Fruit fly (Drosophila melanogaster) whole organism, pupa: ENCODE data around the gene CG31872.

ENCODE experiments used
- CG10348 ChIP-seq: fragments of 200-800 bp; sonication (Bioruptor generic); IDR thresholded peaks from 2 replicates; pipeline ENCODE4 v1.3.6; 2022; ENCODE audit warnings: missing biosample characterization, missing genetic modification characterization
- CG12605 ChIP-seq: fragments of 200-800 bp; sonication (Bioruptor generic); IDR thresholded peaks from 2 replicates; pipeline ENCODE4 v1.3.6; 2022; ENCODE audit warnings: missing biosample characterization, missing genetic modification characterization
- CG13204 ChIP-seq: fragments of 200-800 bp; sonication (Bioruptor generic); optimal IDR thresholded peaks from 2 replicates; lab custom pipeline; 2018; ENCODE audit warnings: missing biosample characterization, mild to moderate bottlenecking, missing genetic modification characterization, moderate library complexity
- CG14655 ChIP-seq: fragments of 200-800 bp; sonication (Bioruptor generic); optimal IDR thresholded peaks from 3 replicates; lab custom pipeline; 2017; ENCODE audit warnings: mild to moderate bottlenecking, missing biosample characterization, missing genetic modification reagents, missing genetic modification characterization
- CG15710 ChIP-seq: fragments of 200-800 bp; sonication (Bioruptor generic); optimal IDR thresholded peaks from 2 replicates; lab custom pipeline; 2018; ENCODE audit warnings: missing biosample characterization, mild to moderate bottlenecking, missing genetic modification characterization, moderate library complexity
- CG17806 ChIP-seq: fragments of 200-800 bp; sonication (Bioruptor generic); optimal IDR thresholded peaks from 2 replicates; lab custom pipeline; 2018; ENCODE audit warnings: missing biosample characterization, mild to moderate bottlenecking, missing genetic modification characterization, moderate library complexity
- CG32121 ChIP-seq: fragments of 200-800 bp; sonication (Bioruptor generic); IDR thresholded peaks from 2 replicates; pipeline ENCODE4 v1.3.6; 2022; ENCODE audit warnings: missing biosample characterization, missing genetic modification characterization
- CG34367 ChIP-seq: fragments of 200-800 bp; sonication (Bioruptor generic); optimal IDR thresholded peaks from 2 replicates; lab custom pipeline; 2018; ENCODE audit warnings: missing biosample characterization, mild to moderate bottlenecking, missing genetic modification characterization
- CG4496 ChIP-seq: fragments of 200-800 bp; sonication (Bioruptor generic); IDR thresholded peaks from 3 replicates; pipeline ENCODE4 v1.3.6; 2022; ENCODE audit warnings: missing biosample characterization, missing genetic modification characterization
- CG8159 ChIP-seq: fragments of 200-800 bp; sonication (Bioruptor generic); optimal IDR thresholded peaks from 3 replicates; lab custom pipeline; 2018; ENCODE audit warnings: missing biosample characterization, mild to moderate bottlenecking, missing genetic modification characterization, moderate library complexity
- CG8301 ChIP-seq: fragments of 200-800 bp; sonication (Bioruptor generic); optimal IDR thresholded peaks from 2 replicates; lab custom pipeline; 2018; ENCODE audit warnings: missing biosample characterization, mild to moderate bottlenecking, missing genetic modification characterization
- CG9948 ChIP-seq: fragments of 200-800 bp; sonication (Bioruptor generic); optimal IDR thresholded peaks from 2 replicates; lab custom pipeline; 2018; ENCODE audit warnings: missing biosample characterization, mild to moderate bottlenecking, missing genetic modification characterization, moderate library complexity
- D1 ChIP-seq: fragments of 200-800 bp; sonication (Bioruptor generic); optimal IDR thresholded peaks from 2 replicates; lab custom pipeline; 2018; ENCODE audit warnings: missing biosample characterization, mild to moderate bottlenecking, missing genetic modification characterization, moderate library complexity
- EcR ChIP-seq: fragments of 200-800 bp; sonication (Bioruptor generic); optimal IDR thresholded peaks from 3 replicates; lab custom pipeline; 2019; ENCODE audit warnings: missing biosample characterization, missing genetic modification characterization, mild to moderate bottlenecking, moderate library complexity, missing genetic modification reagents
- Ets98B ChIP-seq: fragments of 200-800 bp; sonication (Bioruptor generic); IDR thresholded peaks from 2 replicates; pipeline ENCODE4 v1.3.6; 2022; ENCODE audit warnings: missing biosample characterization, missing genetic modification characterization
- Pif1A ChIP-seq: fragments of 200-800 bp; sonication (Bioruptor generic); optimal IDR thresholded peaks from 3 replicates; lab custom pipeline; 2016; ENCODE audit warnings: missing biosample characterization, missing genetic modification characterization
- Pif1B ChIP-seq: fragments of 200-800 bp; sonication (Bioruptor generic); optimal IDR thresholded peaks from 3 replicates; lab custom pipeline; 2016; ENCODE audit warnings: missing biosample characterization, missing genetic modification characterization
- Snoo ChIP-seq: fragments of 200-800 bp; sonication (Bioruptor generic); optimal IDR thresholded peaks from 3 replicates; lab custom pipeline; 2017; ENCODE audit warnings: missing biosample characterization, mild to moderate bottlenecking, missing genetic modification characterization, inconsistent platforms
- fd96Ca ChIP-seq: fragments of 200-800 bp; sonication (Bioruptor generic); IDR thresholded peaks from 3 replicates; pipeline ENCODE4 v1.3.6; 2022; ENCODE audit warnings: missing biosample characterization, missing genetic modification characterization
- gl ChIP-seq: fragments of 200-800 bp; sonication (Bioruptor generic); optimal IDR thresholded peaks from 2 replicates; lab custom pipeline; 2018; ENCODE audit warnings: missing biosample characterization, mild to moderate bottlenecking, missing genetic modification characterization
- rn ChIP-seq: fragments of 200-800 bp; sonication (Bioruptor generic); IDR thresholded peaks from 2 replicates; pipeline ENCODE4 v1.3.6; 2022; ENCODE audit warnings: missing biosample characterization, missing genetic modification characterization

The CG31872 gene

dm6 chr2L:10616767-10617166 lies 23.0 kb upstream of the CG31872 start:
- TF ChIP-seq D1 = peak; percentile 87
- TF ChIP-seq Pif1B (GFP tag; lab: Kevin White, UChicago) = peak; percentile 85
- TF ChIP-seq CG12605 = peak; percentile 93
- peak; percentile 95 for TF ChIP-seq CG14655 (GFP tag; lab: Kevin White, UChicago)
- TF ChIP-seq CG34367 (tag; lab: Kevin White, UChicago) = peak; percentile 88
- peak; percentile 89 for TF ChIP-seq CG15710 (tag; lab: Kevin White, UChicago)
- TF ChIP-seq CG4496 = peak; percentile 97
- peak; percentile 94 for TF ChIP-seq CG32121 (GFP tag; lab: Robert Waterston, UW)
- peak; percentile 93 for TF ChIP-seq CG17806 (tag; lab: Kevin White, UChicago)
- TF ChIP-seq Snoo = peak; percentile 1
- peak; percentile 92 for TF ChIP-seq rn (GFP tag; lab: Robert Waterston, UW)
- TF ChIP-seq Pif1A (GFP tag; lab: Kevin White, UChicago) = peak; percentile 81
- peak; percentile 93 for TF ChIP-seq CG8301 (tag; lab: Kevin White, UChicago)
- peak; percentile 63 for TF ChIP-seq CG13204 (GFP tag; lab: Kevin White, UChicago)
- peak; percentile 94 for TF ChIP-seq Ets98B
- TF ChIP-seq gl (tag; lab: Kevin White, UChicago) = peak; percentile 86
- peak; percentile 92 for TF ChIP-seq CG8159 (tag; lab: Kevin White, UChicago)
- peak; percentile 91 for TF ChIP-seq CG9948 (tag; lab: Kevin White, UChicago)
- TF ChIP-seq EcR (GFP tag; lab: Kevin White, UChicago) = no peak
- TF ChIP-seq fd96Ca (GFP tag; lab: Robert Waterston, UW) = peak; percentile 92
- TF ChIP-seq CG10348 (GFP tag; lab: Robert Waterston, UW) = peak; percentile 78

- no peak for TF ChIP-seq CG13204 (GFP tag; lab: Kevin White, UChicago)
- TF ChIP-seq CG12605 = no peak
- no peak for TF ChIP-seq Pif1A (GFP tag; lab: Kevin White, UChicago)
- no peak for TF ChIP-seq fd96Ca (GFP tag; lab: Robert Waterston, UW)
- TF ChIP-seq CG32121 (GFP tag; lab: Robert Waterston, UW) = no peak
- no peak for TF ChIP-seq CG14655 (GFP tag; lab: Kevin White, UChicago)
- TF ChIP-seq Pif1B (GFP tag; lab: Kevin White, UChicago) = no peak
- TF ChIP-seq Snoo = no peak
- no peak for TF ChIP-seq CG17806 (tag; lab: Kevin White, UChicago)
- no peak for TF ChIP-seq EcR (GFP tag; lab: Kevin White, UChicago)
- TF ChIP-seq CG10348 (GFP tag; lab: Robert Waterston, UW) = no peak
- no peak for TF ChIP-seq rn (GFP tag; lab: Robert Waterston, UW)
- no peak for TF ChIP-seq CG34367 (tag; lab: Kevin White, UChicago)
- TF ChIP-seq CG8301 (tag; lab: Kevin White, UChicago) = no peak
- TF ChIP-seq gl (tag; lab: Kevin White, UChicago) = no peak
- no peak for TF ChIP-seq D1
- TF ChIP-seq Ets98B = no peak
Measured at dm6 chr2L:10625935-10626334, 13.8 kb upstream of the CG31872 start.

dm6 chr2L:10632702-10633101 lies 7.0 kb upstream of the CG31872 start:
- TF ChIP-seq CG13204 (GFP tag; lab: Kevin White, UChicago) = no peak
- TF ChIP-seq Pif1A (GFP tag; lab: Kevin White, UChicago) = no peak
- no peak for TF ChIP-seq rn (GFP tag; lab: Robert Waterston, UW)
- TF ChIP-seq CG8159 (tag; lab: Kevin White, UChicago) = peak; percentile 51
- no peak for TF ChIP-seq CG32121 (GFP tag; lab: Robert Waterston, UW)
- peak; percentile 25 for TF ChIP-seq CG34367 (tag; lab: Kevin White, UChicago)
- TF ChIP-seq Ets98B = no peak
- peak; percentile 26 for TF ChIP-seq CG14655 (GFP tag; lab: Kevin White, UChicago)
- 0 out of 3 replicates have a peak, but pooled peaks have one; percentile 15 for TF ChIP-seq CG4496
- no peak for TF ChIP-seq CG8301 (tag; lab: Kevin White, UChicago)
- no peak for TF ChIP-seq gl (tag; lab: Kevin White, UChicago)
- no peak for TF ChIP-seq CG15710 (tag; lab: Kevin White, UChicago)
- TF ChIP-seq CG10348 (GFP tag; lab: Robert Waterston, UW) = no peak
- no peak for TF ChIP-seq CG12605
- no peak for TF ChIP-seq CG17806 (tag; lab: Kevin White, UChicago)

dm6 chr2L:10638371-10638770 lies 1.4 kb upstream of the CG31872 start, which contains the start of gene CG7329:
Gene CG7329, minus strand, starts transcription at chr2L:10638471.
- TF ChIP-seq CG13204 (GFP tag; lab: Kevin White, UChicago) = no peak
- no peak for TF ChIP-seq CG14655 (GFP tag; lab: Kevin White, UChicago)
- TF ChIP-seq gl (tag; lab: Kevin White, UChicago) = no peak
- no peak for TF ChIP-seq CG32121 (GFP tag; lab: Robert Waterston, UW)
- TF ChIP-seq CG17806 (tag; lab: Kevin White, UChicago) = no peak
- no peak for TF ChIP-seq rn (GFP tag; lab: Robert Waterston, UW)
- no peak for TF ChIP-seq CG10348 (GFP tag; lab: Robert Waterston, UW)
- no peak for TF ChIP-seq CG15710 (tag; lab: Kevin White, UChicago)
- no peak for TF ChIP-seq CG4496
- TF ChIP-seq fd96Ca (GFP tag; lab: Robert Waterston, UW) = no peak
- TF ChIP-seq CG8159 (tag; lab: Kevin White, UChicago) = no peak
- TF ChIP-seq D1 = no peak
- TF ChIP-seq Pif1B (GFP tag; lab: Kevin White, UChicago) = no peak
- TF ChIP-seq, all 21 proteins: peak for 0

dm6 chr2L:10643671-10644070 lies 3.9 kb downstream of the CG31872 start, which contains the start of gene CG18284:
Gene CG18284, plus strand, starts transcription at chr2L:10643971.
- TF ChIP-seq fd96Ca (GFP tag; lab: Robert Waterston, UW) (no peak), Snoo (no peak), EcR (GFP tag; lab: Kevin White, UChicago) (no peak), rn (GFP tag; lab: Robert Waterston, UW) (no peak), CG8301 (tag; lab: Kevin White, UChicago) (no peak), Pif1B (GFP tag; lab: Kevin White, UChicago) (no peak), CG9948 (tag; lab: Kevin White, UChicago) (no peak), CG32121 (GFP tag; lab: Robert Waterston, UW) (no peak), CG8159 (tag; lab: Kevin White, UChicago) (no peak), CG17806 (tag; lab: Kevin White, UChicago) (no peak), CG12605 (no peak), Pif1A (GFP tag; lab: Kevin White, UChicago) (no peak), CG4496 (no peak), CG34367 (tag; lab: Kevin White, UChicago) (no peak), CG10348 (GFP tag; lab: Robert Waterston, UW) (no peak), CG15710 (tag; lab: Kevin White, UChicago) (no peak), CG14655 (GFP tag; lab: Kevin White, UChicago) (no peak), CG13204 (GFP tag; lab: Kevin White, UChicago) (no peak)
